Worm (Caenorhabditis elegans) whole organism, L4 larva: ENCODE results near the gene pfk-1.1.

Experiments
- D1046.2 ChIP-seq: fragments of 200-800 bp; sonication (Bioruptor generic); IDR thresholded peaks from 2 replicates; pipeline ENCODE4 v1.3.6; 2022; ENCODE audit warnings: missing genetic modification characterization, missing compliant biosample characterization
- T26A8.4 ChIP-seq: fragments of 200-800 bp; sonication (Bioruptor generic); IDR thresholded peaks from 2 replicates; pipeline ENCODE4 v1.3.6; 2022; ENCODE audit warnings: missing genetic modification characterization, missing compliant biosample characterization
- ZK337.2 ChIP-seq: fragments of 200-800 bp; sonication (Bioruptor generic); IDR thresholded peaks from 2 replicates; pipeline ENCODE4 v1.3.6; 2022; ENCODE audit warnings: missing genetic modification reagents, missing genetic modification characterization, missing compliant biosample characterization
- ZK546.5 ChIP-seq, 2 experiments: sonication (generic microtip); optimal IDR thresholded peaks; 2 replicates each; lab custom pipeline; 2017; ENCODE audit warnings: missing biosample characterization in 2 of 2, missing genetic modification characterization in 2 of 2
- aha-1 ChIP-seq: fragments of 150-350 bp; peaks from one replicate; lab custom pipeline; 2014; ENCODE audit warnings: missing biosample characterization, missing genetic modification characterization
- ama-1 ChIP-seq: fragments of 150-350 bp; optimal IDR thresholded peaks from 2 replicates; lab custom pipeline; 2014; ENCODE audit warnings: inconsistent platforms, mixed read lengths
- ceh-28 ChIP-seq: fragments of 150-350 bp; optimal IDR thresholded peaks from 2 replicates; lab custom pipeline; 2014; ENCODE audit warnings: missing biosample characterization, missing genetic modification reagents, missing genetic modification characterization
- cey-2 ChIP-seq: sonication (generic microtip); optimal IDR thresholded peaks from 3 replicates; lab custom pipeline; 2017; ENCODE audit warnings: missing genetic modification characterization, mild to moderate bottlenecking, missing compliant biosample characterization, antibody characterized with exemption, borderline replicate concordance; ENCODE audit not compliant: insufficient read depth
- ctbp-1 ChIP-seq: fragments of 200-800 bp; sonication (Bioruptor generic); IDR thresholded peaks from 2 replicates; pipeline ENCODE4 v1.3.6; 2022; ENCODE audit warnings: missing genetic modification reagents, missing genetic modification characterization, missing compliant biosample characterization
- daf-16 ChIP-seq, 3 experiments: sonication (generic microtip); optimal IDR thresholded peaks; 2 replicates each; lab custom pipeline; 2016 to 2017; ENCODE audit warnings: missing genetic modification characterization in 3 of 3, missing genetic modification reagents in 3 of 3, mild to moderate bottlenecking in 2 of 3, missing compliant biosample characterization in 2 of 3, missing biosample characterization in 1 of 3, moderate library complexity in 1 of 3
- daf-19 ChIP-seq: fragments of 200-800 bp; sonication (Bioruptor generic); conservative IDR thresholded peaks from 2 replicates; pipeline ENCODE4 v1.3.6; 2022; ENCODE audit warnings: missing genetic modification characterization, missing compliant biosample characterization
- dve-1 ChIP-seq: sonication (generic microtip); optimal IDR thresholded peaks from 2 replicates; lab custom pipeline; 2017; ENCODE audit warnings: antibody characterized with exemption, mild to moderate bottlenecking, missing genetic modification characterization, missing compliant biosample characterization; ENCODE audit not compliant: insufficient read depth
- hlh-11 ChIP-seq: fragments of 200-800 bp; sonication (Bioruptor generic); optimal IDR thresholded peaks from 2 replicates; lab custom pipeline; 2018; ENCODE audit warnings: mild to moderate bottlenecking, missing genetic modification characterization, missing compliant biosample characterization
- hmg-1.1 ChIP-seq: fragments of 200-800 bp; sonication (Bioruptor generic); IDR thresholded peaks from 2 replicates; pipeline ENCODE4 v1.3.6; 2022; ENCODE audit warnings: missing genetic modification reagents, missing genetic modification characterization, missing compliant biosample characterization
- jun-1 ChIP-seq: fragments of 150-350 bp; optimal IDR thresholded peaks from 2 replicates; lab custom pipeline; 2014; ENCODE audit warnings: missing biosample characterization, missing genetic modification reagents, missing genetic modification characterization
- lin-13 ChIP-seq: fragments of 150-350 bp; optimal IDR thresholded peaks from 2 replicates; lab custom pipeline; 2014; ENCODE audit warnings: missing biosample characterization, missing genetic modification reagents, missing genetic modification characterization
- lin-29 ChIP-seq: fragments of 200-800 bp; sonication (Bioruptor generic); IDR thresholded peaks from 2 replicates; pipeline ENCODE4 v1.3.6; 2022; ENCODE audit warnings: missing genetic modification reagents, missing genetic modification characterization, missing compliant biosample characterization
- lir-3 ChIP-seq: sonication (generic microtip); optimal IDR thresholded peaks from 2 replicates; lab custom pipeline; 2016; ENCODE audit warnings: mild to moderate bottlenecking, missing genetic modification characterization, missing compliant biosample characterization
- madf-5 ChIP-seq, 2 experiments: fragments of 200-800 bp; sonication (Bioruptor generic); IDR thresholded peaks; 2 replicates each; pipeline ENCODE4 v1.3.6; 2022; ENCODE audit warnings: missing compliant biosample characterization in 2 of 2, missing genetic modification characterization in 2 of 2
- madf-9 ChIP-seq: fragments of 200-800 bp; sonication (Bioruptor generic); conservative IDR thresholded peaks from 2 replicates; pipeline ENCODE4 v1.3.6; 2022; ENCODE audit warnings: missing genetic modification reagents, missing genetic modification characterization, missing compliant biosample characterization
- mdl-1 ChIP-seq, 2 experiments: fragments of 150-350 bp in 1 of 2; sonication (generic microtip) in 1 of 2; optimal IDR thresholded peaks; 2 replicates each; lab custom pipeline; 2014 to 2017; ENCODE audit warnings: missing biosample characterization in 2 of 2, missing genetic modification characterization in 2 of 2
- mep-1 ChIP-seq: fragments of 150-350 bp; sonication (generic microtip); optimal IDR thresholded peaks from 3 replicates; lab custom pipeline; 2014; ENCODE audit warnings: missing biosample characterization, missing genetic modification characterization
- mxl-2 ChIP-seq: fragments of 200-800 bp; sonication (Bioruptor generic); conservative IDR thresholded peaks from 2 replicates; pipeline ENCODE4 v1.3.6; 2022; ENCODE audit warnings: missing genetic modification reagents, missing genetic modification characterization, missing compliant biosample characterization
- mxl-3 ChIP-seq: fragments of 200-800 bp; sonication (Bioruptor generic); optimal IDR thresholded peaks from 2 replicates; lab custom pipeline; 2018; ENCODE audit warnings: mild to moderate bottlenecking, missing genetic modification characterization, missing compliant biosample characterization
- nhr-102 ChIP-seq: sonication (generic microtip); optimal IDR thresholded peaks from 2 replicates; lab custom pipeline; 2016; ENCODE audit warnings: mild to moderate bottlenecking, missing genetic modification characterization, moderate library complexity, missing compliant biosample characterization
- nhr-237 ChIP-seq: sonication (generic microtip); optimal IDR thresholded peaks from 2 replicates; lab custom pipeline; 2017; ENCODE audit warnings: missing biosample characterization, missing genetic modification characterization
- nhr-25 ChIP-seq: sonication (generic microtip); optimal IDR thresholded peaks from 2 replicates; lab custom pipeline; 2017; ENCODE audit warnings: missing genetic modification characterization, mild to moderate bottlenecking, missing compliant biosample characterization, antibody characterized with exemption, moderate library complexity, borderline replicate concordance; ENCODE audit not compliant: insufficient read depth
- nhr-41 ChIP-seq: fragments of 200-800 bp; sonication (Bioruptor generic); IDR thresholded peaks from 2 replicates; pipeline ENCODE4 v1.3.6; 2022; ENCODE audit warnings: missing genetic modification reagents, missing genetic modification characterization, missing compliant biosample characterization
- pha-4 ChIP-seq, 2 experiments: fragments of 150-350 bp in 1 of 2; fragments of 200-800 bp in 1 of 2; sonication (Bioruptor generic) in 1 of 2; IDR thresholded peaks in 1 of 2; optimal IDR thresholded peaks in 1 of 2; 2 replicates each; pipeline versions ENCODE4 v1.3.6 to Lab custom; 2014 to 2022; ENCODE audit warnings: missing genetic modification characterization in 2 of 2, missing genetic modification reagents in 2 of 2, missing biosample characterization in 1 of 2, missing compliant biosample characterization in 1 of 2
- php-3 ChIP-seq: fragments of 200-800 bp; sonication (Bioruptor generic); IDR thresholded peaks from 2 replicates; pipeline ENCODE4 v1.3.6; 2022; ENCODE audit warnings: missing genetic modification reagents, missing genetic modification characterization, missing compliant biosample characterization
- saeg-2 ChIP-seq: fragments of 200-800 bp; sonication (Bioruptor generic); IDR thresholded peaks from 2 replicates; pipeline ENCODE4 v1.3.6; 2022; ENCODE audit warnings: missing genetic modification reagents, missing genetic modification characterization, missing compliant biosample characterization
- skn-1 ChIP-seq: fragments of 150-350 bp; optimal IDR thresholded peaks from 2 replicates; lab custom pipeline; 2014; ENCODE audit warnings: missing biosample characterization, missing genetic modification characterization
- spr-1 ChIP-seq: sonication (generic microtip); optimal IDR thresholded peaks from 2 replicates; lab custom pipeline; 2016; ENCODE audit warnings: mild to moderate bottlenecking, missing genetic modification characterization, missing compliant biosample characterization
- tag-97 ChIP-seq: fragments of 200-800 bp; sonication (Bioruptor generic); IDR thresholded peaks from 2 replicates; pipeline ENCODE4 v1.3.6; 2022; ENCODE audit warnings: missing genetic modification characterization, missing compliant biosample characterization
- tra-1 ChIP-seq: fragments of 200-800 bp; sonication (Bioruptor generic); IDR thresholded peaks from 2 replicates; pipeline ENCODE4 v1.3.6; 2022; ENCODE audit warnings: missing genetic modification reagents, missing genetic modification characterization, missing compliant biosample characterization
- unc-62 ChIP-seq, 3 experiments: fragments of 150-350 bp in 1 of 3; sonication (generic microtip); optimal IDR thresholded peaks in 2 of 3; peaks in 1 of 3; 1 replicate in 1 of 3; 2 replicates in 2 of 3; lab custom pipeline; 2014 to 2017; ENCODE audit warnings: missing biosample characterization in 3 of 3, missing genetic modification characterization in 3 of 3, missing genetic modification reagents in 3 of 3, missing genotype in 1 of 3
- vab-7 ChIP-seq: fragments of 200-800 bp; sonication (Bioruptor generic); IDR thresholded peaks from 2 replicates; pipeline ENCODE4 v1.3.6; 2022; ENCODE audit warnings: missing genetic modification reagents, missing genetic modification characterization, missing compliant biosample characterization
- zag-1 ChIP-seq: fragments of 150-350 bp; optimal IDR thresholded peaks from 2 replicates; lab custom pipeline; 2014; ENCODE audit warnings: missing biosample characterization, missing genetic modification characterization
- zfp-2 ChIP-seq: sonication (generic microtip); optimal IDR thresholded peaks from 2 replicates; lab custom pipeline; 2016; ENCODE audit warnings: mild to moderate bottlenecking, missing genetic modification characterization, missing compliant biosample characterization
- zip-11 ChIP-seq: fragments of 200-800 bp; sonication (Bioruptor generic); IDR thresholded peaks from 2 replicates; pipeline ENCODE4 v1.3.6; 2022; ENCODE audit warnings: missing genetic modification characterization, missing compliant biosample characterization
- ztf-11 ChIP-seq: fragments of 150-350 bp; optimal IDR thresholded peaks from 2 replicates; lab custom pipeline; 2014; ENCODE audit warnings: missing biosample characterization, missing genetic modification characterization

Gene pfk-1.1

ce11 chrX:2970804-2971395, 30.2 kb downstream of the pfk-1.1 start:
- peak; percentile 24 for TF ChIP-seq hlh-11 (tag; lab: Kevin White, UChicago)
- TF ChIP-seq jun-1 = peak; percentile 2
- 0 out of 2 replicates have a peak, but pooled peaks have one; percentile 1 for TF ChIP-seq madf-9 (GFP tag; lab: Robert Waterston, UW)
- no peak for TF ChIP-seq nhr-41 (GFP tag; lab: Robert Waterston, UW)
- TF ChIP-seq spr-1 (tag; lab: Kevin White, UChicago) = no peak
- TF ChIP-seq lin-13 = no peak
- no peak for TF ChIP-seq ZK546.5 (tag; optimal IDR thresholded peaks at IDR 0.05; lab: Kevin White, UChicago)
- no peak for TF ChIP-seq lin-29
- TF ChIP-seq hmg-1.1 (GFP tag; lab: Robert Waterston, UW) = 0 out of 2 replicates have a peak, but pooled peaks have one; percentile 15
- no peak for TF ChIP-seq zag-1 (tag; lab: Kevin White, UChicago)
- no peak for TF ChIP-seq nhr-237 (tag; lab: Kevin White, UChicago)
- no peak for TF ChIP-seq mxl-2 (GFP tag; lab: Robert Waterston, UW)
- TF ChIP-seq pha-4 (GFP tag; IDR thresholded peaks at IDR 0.05; lab: Robert Waterston, UW) = no peak
- no peak for TF ChIP-seq pha-4 (tag; optimal IDR thresholded peaks at IDR 0.05; lab: Kevin White, UChicago)
- TF ChIP-seq daf-19 = no peak
- 0 out of 2 replicates have a peak, but pooled peaks have one; percentile 13 for TF ChIP-seq php-3 (GFP tag; lab: Robert Waterston, UW)
- peak; percentile 44 for TF ChIP-seq mep-1
- no peak for TF ChIP-seq tag-97 (GFP tag; lab: Robert Waterston, UW)
- peak; percentile 55 for TF ChIP-seq dve-1 (tag; lab: Kevin White, UChicago)
- TF ChIP-seq madf-5 (GFP tag; IDR thresholded peaks at IDR 0.05; lab: Robert Waterston, UW) = 0 out of 4 replicates have a peak, but pooled peaks of 1 of the 2 experiments have one; percentile 30
- TF ChIP-seq tra-1 (GFP tag; lab: Robert Waterston, UW) = no peak
- TF ChIP-seq zip-11 = no peak
- no peak for TF ChIP-seq zfp-2
- TF ChIP-seq D1046.2 (GFP tag; lab: Robert Waterston, UW) = no peak
- TF ChIP-seq cey-2 (tag; lab: Kevin White, UChicago) = no peak
- no peak for TF ChIP-seq nhr-25
- TF ChIP-seq aha-1 (tag; lab: Kevin White, UChicago) = peak; percentile 64
- TF ChIP-seq daf-16 (GFP tag; optimal IDR thresholded peaks at IDR 0.05; lab: Kevin White, UChicago) = no peak
- peak; percentile 90 for TF ChIP-seq daf-16 (tag; optimal IDR thresholded peaks at IDR 0.05; lab: Kevin White, UChicago)
- TF ChIP-seq ztf-11 = no peak
- no peak for TF ChIP-seq vab-7 (GFP tag; lab: Robert Waterston, UW)
- TF ChIP-seq ZK337.2 = no peak
- peak; percentile 1 for TF ChIP-seq ama-1 (lab: Kevin White, UChicago)
- 0 out of 2 replicates have a peak, but pooled peaks have one; percentile 14 for TF ChIP-seq ctbp-1 (GFP tag; lab: Robert Waterston, UW)
- TF ChIP-seq mxl-3 (GFP tag; lab: Kevin White, UChicago) = peak; percentile 24
- peak in 1 of 2 experiments; percentile 29 for TF ChIP-seq unc-62 (GFP tag; optimal IDR thresholded peaks at IDR 0.05 in 1 of 2; lab: Kevin White, UChicago)
- TF ChIP-seq unc-62 (tag; optimal IDR thresholded peaks at IDR 0.05; lab: Kevin White, UChicago) = no peak
- TF ChIP-seq saeg-2 (GFP tag; lab: Robert Waterston, UW) = no peak
- TF ChIP-seq nhr-102 = no peak
- no peak for TF ChIP-seq ceh-28 (tag; lab: Kevin White, UChicago)
- no peak for TF ChIP-seq lir-3
- no peak for TF ChIP-seq mdl-1 (tag; optimal IDR thresholded peaks at IDR 0.05; lab: Kevin White, UChicago)
- peak; percentile 9; the same call in 1 of the 2 replicates for TF ChIP-seq T26A8.4 (GFP tag; lab: Robert Waterston, UW)
- TF ChIP-seq skn-1 = no peak
